Worm (Caenorhabditis elegans) whole organism, early embryonic: ENCODE measurements around the gene T19D12.1.
"Not testable (repeated sequence)": the region's sequence is repeated elsewhere in the genome, so short reads cannot be mapped to it uniquely, and the experiment has no call there.

Experiments used
- B0310.2 ChIP-seq: sonication (generic microtip); optimal IDR thresholded peaks from 2 replicates; lab custom pipeline; 2016; ENCODE audit warnings: mild to moderate bottlenecking, missing genetic modification characterization, missing compliant biosample characterization
- F13C5.2 ChIP-seq: sonication (generic microtip); optimal IDR thresholded peaks from 2 replicates; lab custom pipeline; 2017; ENCODE audit warnings: mild to moderate bottlenecking, missing genetic modification characterization, inconsistent platforms, missing compliant biosample characterization
- aly-1 ChIP-seq: sonication (generic microtip); optimal IDR thresholded peaks from 2 replicates; lab custom pipeline; 2016; ENCODE audit warnings: missing genetic modification characterization, missing compliant biosample characterization
- ama-1 ChIP-seq: fragments of 150-350 bp; optimal IDR thresholded peaks from 2 replicates; lab custom pipeline; 2014
- ceh-13 ChIP-seq: fragments of 200-800 bp; sonication (Bioruptor generic); optimal IDR thresholded peaks from 2 replicates; lab custom pipeline; 2018; ENCODE audit warnings: mild to moderate bottlenecking, missing genetic modification characterization, missing compliant biosample characterization
- ceh-36 ChIP-seq: sonication (generic microtip); optimal IDR thresholded peaks from 2 replicates; lab custom pipeline; 2016; ENCODE audit warnings: missing genetic modification characterization, inconsistent platforms, missing compliant biosample characterization
- ets-7 ChIP-seq: sonication (generic microtip); optimal IDR thresholded peaks from 2 replicates; lab custom pipeline; 2016; ENCODE audit warnings: missing genotype, missing genetic modification characterization, missing compliant biosample characterization
- flt-1 ChIP-seq: fragments of 200-800 bp; sonication (Bioruptor generic); IDR thresholded peaks from 2 replicates; pipeline ENCODE4 v1.3.6; 2022; ENCODE audit warnings: missing genetic modification characterization, missing compliant biosample characterization
- hmbx-1 ChIP-seq: sonication (generic microtip); optimal IDR thresholded peaks from 2 replicates; lab custom pipeline; 2016; ENCODE audit warnings: mild to moderate bottlenecking, missing genetic modification characterization, missing compliant biosample characterization
- hmg-4 ChIP-seq: fragments of 200-800 bp; sonication (Bioruptor generic); optimal IDR thresholded peaks from 2 replicates; lab custom pipeline; 2018; ENCODE audit warnings: mild to moderate bottlenecking, missing genetic modification characterization, missing compliant biosample characterization
- hnd-1 ChIP-seq: sonication (generic microtip); optimal IDR thresholded peaks from 2 replicates; lab custom pipeline; 2016; ENCODE audit warnings: missing genetic modification characterization, missing compliant biosample characterization
- pes-1 ChIP-seq: fragments of 200-800 bp; sonication (Bioruptor generic); IDR thresholded peaks from 2 replicates; pipeline ENCODE4 v1.3.6; 2022; ENCODE audit warnings: missing genetic modification reagents, missing genetic modification characterization, missing compliant biosample characterization
- scrt-1 ChIP-seq: fragments of 200-800 bp; sonication (Bioruptor generic); IDR thresholded peaks from 2 replicates; pipeline ENCODE4 v1.3.6; 2022; ENCODE audit warnings: missing genetic modification characterization, missing compliant biosample characterization
- sea-1 ChIP-seq: fragments of 200-800 bp; sonication (Bioruptor generic); conservative IDR thresholded peaks from 2 replicates; pipeline ENCODE4 v1.3.6; 2022; ENCODE audit warnings: missing genetic modification characterization, missing compliant biosample characterization
- tbx-11 ChIP-seq: fragments of 200-800 bp; sonication (Bioruptor generic); IDR thresholded peaks from 2 replicates; pipeline ENCODE4 v1.3.6; 2022; ENCODE audit warnings: missing genetic modification characterization, missing compliant biosample characterization
- tbx-37 ChIP-seq: fragments of 200-800 bp; sonication (Bioruptor generic); conservative IDR thresholded peaks from 2 replicates; pipeline ENCODE4 v1.3.6; 2022; ENCODE audit warnings: missing genetic modification reagents, missing genetic modification characterization, missing compliant biosample characterization
- tra-4 ChIP-seq: sonication (generic microtip); optimal IDR thresholded peaks from 2 replicates; lab custom pipeline; 2017; ENCODE audit warnings: missing genetic modification characterization, missing compliant biosample characterization

Gene T19D12.1

DNA sequence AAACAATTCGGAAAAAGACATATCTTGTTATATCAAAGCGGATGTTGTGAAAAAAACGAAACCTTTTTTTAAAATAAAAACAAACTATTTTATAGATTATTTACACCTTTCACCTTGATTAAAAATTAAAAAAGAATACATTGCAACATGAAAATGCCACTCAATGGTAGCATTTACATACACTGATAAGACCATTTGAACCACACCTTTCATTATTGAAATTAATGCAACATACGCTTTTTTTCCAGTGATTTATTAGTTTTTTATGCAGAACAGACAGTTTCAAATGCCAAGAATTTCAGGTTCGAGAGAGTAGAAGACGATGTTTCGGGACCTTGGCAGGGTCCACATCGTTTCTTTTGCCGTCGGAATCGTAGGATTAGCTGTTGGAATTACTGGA is at the start of gene T19D12.1:
Gene T19D12.1, plus strand, starts transcription at position 301 of the 400 bp plus-strand sequence.
- no peak for TF ChIP-seq ceh-13 (GFP tag; lab: Kevin White, UChicago)
- no peak for TF ChIP-seq scrt-1
- no peak for TF ChIP-seq hmg-4 (GFP tag; lab: Kevin White, UChicago)
- TF ChIP-seq tbx-11 (GFP tag; lab: Robert Waterston, UW), result no peak
- TF ChIP-seq hmbx-1, result no peak
- TF ChIP-seq F13C5.2, result no peak
- no peak for TF ChIP-seq B0310.2
- no peak for TF ChIP-seq pes-1 (GFP tag; lab: Robert Waterston, UW)
- TF ChIP-seq sea-1, result no peak
- no peak for TF ChIP-seq aly-1
- no peak for TF ChIP-seq ama-1 (lab: Kevin White, UChicago)
- no peak for TF ChIP-seq ceh-36 (tag; lab: Kevin White, UChicago)
- TF ChIP-seq flt-1 (GFP tag; lab: Robert Waterston, UW), result no peak
- no peak for TF ChIP-seq hnd-1
- no peak for TF ChIP-seq tbx-37 (GFP tag; lab: Robert Waterston, UW)
- TF ChIP-seq tra-4 (tag; lab: Kevin White, UChicago), result no peak
- no peak for TF ChIP-seq ets-7 (tag; lab: Kevin White, UChicago)

DNA sequence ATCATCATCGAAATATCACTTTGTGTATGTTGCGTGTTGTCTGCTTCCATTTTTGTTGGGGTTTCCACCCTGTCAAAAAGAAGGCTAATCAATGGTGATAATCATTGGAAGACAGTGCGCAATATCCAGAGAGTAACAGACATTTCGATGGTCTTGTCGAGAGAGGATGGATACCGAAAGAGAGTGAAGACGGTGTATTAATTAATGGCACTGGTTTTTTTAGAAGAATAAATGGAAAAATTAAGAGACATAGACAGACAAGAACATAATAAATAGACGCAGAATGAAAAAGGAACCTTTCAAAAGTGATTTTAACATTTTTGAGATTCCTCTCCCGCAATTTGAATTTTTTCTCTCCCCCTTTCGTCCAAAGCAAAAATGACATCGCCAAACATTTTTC is 47.7 kb upstream of the T19D12.1 start:
- TF ChIP-seq scrt-1, result no peak

DNA sequence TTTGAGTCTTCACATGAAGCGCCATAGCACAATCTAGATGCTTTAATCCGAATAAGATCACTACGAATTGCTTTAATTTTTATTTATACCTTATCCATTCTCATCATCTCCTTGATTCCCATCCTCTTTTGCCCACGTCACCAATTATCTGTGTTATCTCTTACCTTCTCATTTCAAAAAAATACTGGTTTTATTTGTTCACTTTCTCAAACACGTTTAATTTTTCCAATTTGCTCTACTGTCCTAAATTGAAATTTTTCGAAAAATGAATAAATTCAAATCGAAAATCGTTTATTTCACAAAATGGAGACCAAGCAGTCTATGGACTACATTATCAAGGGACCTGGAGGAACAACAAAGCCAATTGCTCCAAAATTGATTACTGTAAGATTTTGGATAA is 44.8 kb upstream of the T19D12.1 start, which contains the start of gene F54H5.3:
Gene F54H5.3, plus strand, starts transcription at position 301 of the 400 bp plus-strand sequence.
- TF ChIP-seq hmbx-1 (no peak), ets-7 (tag; lab: Kevin White, UChicago) (no peak), ceh-36 (tag; lab: Kevin White, UChicago) (no peak), B0310.2 (no peak), flt-1 (GFP tag; lab: Robert Waterston, UW) (no peak), sea-1 (no peak), F13C5.2 (no peak), scrt-1 (no peak), ceh-13 (GFP tag; lab: Kevin White, UChicago) (no peak)

DNA sequence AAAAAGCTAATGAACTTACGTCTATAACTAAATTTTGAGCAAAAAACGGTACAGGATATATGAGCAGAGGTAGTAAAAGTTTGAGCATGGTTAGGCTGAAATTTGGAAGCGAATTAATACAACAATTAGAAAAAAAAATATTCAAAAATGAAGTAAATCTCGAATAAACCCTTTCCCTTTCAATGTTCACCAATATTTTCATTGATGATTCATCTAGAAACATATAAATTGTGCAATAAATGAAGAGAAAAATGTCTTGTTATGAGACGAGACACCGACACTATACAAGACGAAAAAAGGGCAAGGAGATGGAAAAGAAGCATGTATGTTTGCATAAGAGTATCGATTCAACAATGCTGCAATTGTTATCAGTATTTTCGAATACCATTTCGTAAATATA is 41.4 kb upstream of the T19D12.1 start, which contains the start of gene F54H5.14:
Gene F54H5.14, minus strand, starts transcription at position 101 of the 400 bp plus-strand sequence.
- no peak for TF ChIP-seq B0310.2
- no peak for TF ChIP-seq ets-7 (tag; lab: Kevin White, UChicago)
- no peak for TF ChIP-seq ama-1 (lab: Kevin White, UChicago)
- TF ChIP-seq tbx-11 (GFP tag; lab: Robert Waterston, UW), result no peak
- TF ChIP-seq aly-1, result no peak
- no peak for TF ChIP-seq scrt-1
- TF ChIP-seq hnd-1, result no peak
- no peak for TF ChIP-seq flt-1 (GFP tag; lab: Robert Waterston, UW)
- no peak for TF ChIP-seq ceh-36 (tag; lab: Kevin White, UChicago)

DNA sequence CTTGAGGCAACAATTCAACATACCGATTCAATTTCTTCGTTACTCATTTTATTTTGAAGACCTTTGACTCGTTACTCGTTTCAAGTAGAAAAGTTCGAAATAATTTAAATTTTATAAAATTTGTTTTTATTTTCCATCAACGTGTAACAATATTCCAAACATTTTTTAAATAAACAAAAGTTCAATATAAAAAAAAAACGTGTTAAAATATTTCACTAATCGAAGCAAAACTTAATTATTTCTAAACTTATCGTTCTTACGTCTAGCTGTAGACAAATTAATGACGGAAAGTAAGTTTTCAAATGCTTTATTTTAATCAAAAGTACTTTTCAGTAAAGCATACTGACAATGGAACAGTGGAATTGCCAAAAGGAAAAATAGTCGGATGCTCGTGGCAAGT is 39.5 kb upstream of the T19D12.1 start, which contains the start of the genes F54H5.5 and F54H5.2:
Gene F54H5.5, minus strand, starts transcription at position 101 of the 400 bp plus-strand sequence.
Gene F54H5.2, plus strand, starts transcription at position 303 of the 400 bp plus-strand sequence.
- TF ChIP-seq pes-1 (GFP tag; lab: Robert Waterston, UW); tbx-11 (GFP tag; lab: Robert Waterston, UW); ceh-13 (GFP tag; lab: Kevin White, UChicago): not testable (repeated sequence)

DNA sequence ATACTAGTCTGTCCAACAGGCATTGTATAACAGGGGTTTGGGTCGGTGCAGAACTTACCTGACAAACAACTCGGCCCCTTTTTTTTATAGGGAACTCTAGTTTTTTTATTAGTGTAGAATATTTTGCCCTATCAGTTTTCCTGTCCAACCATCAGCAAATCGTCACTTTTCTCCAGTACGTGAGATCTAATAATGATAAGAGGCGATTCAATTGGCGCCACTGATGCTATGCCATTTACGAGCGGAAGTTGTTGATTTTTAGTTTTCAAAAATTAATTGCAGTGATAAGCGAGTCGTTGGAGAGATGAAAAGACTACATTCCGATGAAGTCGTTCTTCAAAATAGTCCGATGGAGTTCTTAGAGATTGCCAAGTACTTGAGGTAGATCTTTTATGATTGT is 38.3 kb upstream of the T19D12.1 start:
- TF ChIP-seq tra-4 (tag; lab: Kevin White, UChicago) (no peak), hmbx-1 (no peak), flt-1 (GFP tag; lab: Robert Waterston, UW) (no peak), B0310.2 (no peak), ets-7 (tag; lab: Kevin White, UChicago) (no peak), pes-1 (GFP tag; lab: Robert Waterston, UW) (no peak), hmg-4 (GFP tag; lab: Kevin White, UChicago) (no peak), hnd-1 (no peak), aly-1 (no peak), F13C5.2 (no peak), tbx-11 (GFP tag; lab: Robert Waterston, UW) (no peak), ceh-13 (GFP tag; lab: Kevin White, UChicago) (no peak), sea-1 (no peak)

DNA sequence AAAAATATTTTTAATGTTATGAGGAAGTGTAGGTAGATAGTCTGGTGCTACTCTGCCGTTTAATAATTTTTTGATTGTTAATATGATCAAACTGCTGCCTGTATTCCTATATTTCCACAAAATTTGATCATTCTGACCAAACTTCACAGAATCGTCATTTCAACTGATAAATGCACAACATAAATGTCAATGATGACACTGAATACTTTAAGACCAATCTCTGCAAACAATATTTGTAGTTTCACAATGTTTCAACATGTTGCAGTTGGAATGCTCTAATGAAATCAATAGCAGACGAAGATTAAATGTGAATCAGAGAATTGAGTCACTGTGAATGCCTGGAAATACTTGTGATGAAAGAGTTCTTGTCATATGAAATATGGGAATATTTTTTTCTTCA is 36.9 kb upstream of the T19D12.1 start:
- TF ChIP-seq aly-1, result no peak
- TF ChIP-seq flt-1 (GFP tag; lab: Robert Waterston, UW), result no peak
- TF ChIP-seq hnd-1, result no peak
- TF ChIP-seq scrt-1, result no peak
- no peak for TF ChIP-seq pes-1 (GFP tag; lab: Robert Waterston, UW)
- no peak for TF ChIP-seq ceh-36 (tag; lab: Kevin White, UChicago)
- TF ChIP-seq hmg-4 (GFP tag; lab: Kevin White, UChicago), result no peak
- TF ChIP-seq hmbx-1, result no peak
- no peak for TF ChIP-seq F13C5.2
- no peak for TF ChIP-seq ets-7 (tag; lab: Kevin White, UChicago)

DNA sequence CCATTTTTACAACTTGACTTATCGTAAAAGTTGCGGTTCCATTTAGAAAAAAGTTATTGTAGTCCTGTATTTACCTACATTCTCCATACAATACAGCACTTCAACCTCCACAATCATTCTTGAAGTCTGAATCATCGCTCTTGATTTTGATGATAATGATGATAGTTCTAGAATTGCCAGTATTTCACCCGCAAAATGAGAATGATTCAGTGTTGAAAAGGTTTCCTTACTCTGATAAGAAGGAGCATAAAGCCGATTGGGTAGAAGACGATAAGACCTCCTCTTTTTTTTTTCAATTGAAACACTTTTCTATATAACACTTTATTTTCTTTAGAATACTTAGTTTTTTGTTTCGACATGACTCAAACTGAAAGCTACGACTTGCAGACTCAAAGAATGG is 35.9 kb upstream of the T19D12.1 start, which contains the start of gene T19D12.4:
Gene T19D12.4, plus strand, starts transcription at position 295 of the 400 bp plus-strand sequence.
- TF ChIP-seq tra-4 (tag; lab: Kevin White, UChicago) (no peak), ama-1 (lab: Kevin White, UChicago) (no peak), ceh-36 (tag; lab: Kevin White, UChicago) (no peak), hmg-4 (GFP tag; lab: Kevin White, UChicago) (no peak), flt-1 (GFP tag; lab: Robert Waterston, UW) (no peak), B0310.2 (no peak), tbx-37 (GFP tag; lab: Robert Waterston, UW) (no peak), hnd-1 (no peak), ceh-13 (GFP tag; lab: Kevin White, UChicago) (no peak), F13C5.2 (no peak), ets-7 (tag; lab: Kevin White, UChicago) (no peak), aly-1 (no peak), scrt-1 (no peak), pes-1 (GFP tag; lab: Robert Waterston, UW) (no peak), tbx-11 (GFP tag; lab: Robert Waterston, UW) (no peak)
